Fruit fly (Drosophila melanogaster) whole organism, wandering third instar larva: Measurements from ENCODE around the gene Nxf3.

ENCODE experiments used
- Abd-B ChIP-seq: fragments of >200 bp; optimal IDR thresholded peaks from 2 replicates; lab custom pipeline; 2017; ENCODE audit warnings: missing biosample characterization, missing genetic modification characterization
- CG32264 ChIP-seq: fragments of 200-800 bp; sonication (Bioruptor generic); optimal IDR thresholded peaks from 2 replicates; lab custom pipeline; 2016; ENCODE audit warnings: missing biosample characterization, missing genetic modification characterization
- CrebA ChIP-seq: fragments of 200-800 bp; sonication (Bioruptor generic); optimal IDR thresholded peaks from 2 replicates; lab custom pipeline; 2016; ENCODE audit warnings: missing biosample characterization, mild to moderate bottlenecking, missing genetic modification characterization, borderline replicate concordance
- Dfd ChIP-seq: fragments of >200 bp; optimal IDR thresholded peaks from 2 replicates; lab custom pipeline; 2017; ENCODE audit warnings: missing biosample characterization, missing genetic modification characterization
- Dif ChIP-seq: fragments of 200-275, 200-300 bp; sonication (Bioruptor generic); optimal IDR thresholded peaks from 2 replicates; lab custom pipeline; 2018; ENCODE audit warnings: missing biosample characterization, missing genetic modification characterization; ENCODE audit not compliant: partially characterized antibody
- GATAd ChIP-seq: sonication (Bioruptor generic); optimal IDR thresholded peaks from 2 replicates; lab custom pipeline; 2016; ENCODE audit warnings: missing biosample characterization, missing genetic modification characterization
- HLH106 ChIP-seq: fragments of 200-800 bp; optimal IDR thresholded peaks from 3 replicates; lab custom pipeline; 2019; ENCODE audit warnings: missing biosample characterization, mild to moderate bottlenecking, missing genetic modification characterization, moderate library complexity
- Hr78 ChIP-seq: fragments of >200 bp; optimal IDR thresholded peaks from 2 replicates; lab custom pipeline; 2017; ENCODE audit warnings: missing biosample characterization, missing genetic modification characterization
- Jra ChIP-seq: sonication (Bioruptor generic); optimal IDR thresholded peaks from 2 replicates; lab custom pipeline; 2016; ENCODE audit warnings: missing biosample characterization, missing genetic modification characterization
- Mio ChIP-seq: sonication (Bioruptor generic); optimal IDR thresholded peaks from 2 replicates; lab custom pipeline; 2016; ENCODE audit warnings: missing biosample characterization, missing genetic modification characterization
- N ChIP-seq: fragments of >200 bp; optimal IDR thresholded peaks from 2 replicates; lab custom pipeline; 2018; ENCODE audit warnings: missing biosample characterization, missing external identifiers, missing genetic modification characterization
- OdsH ChIP-seq: fragments of 200-800 bp; sonication (Bioruptor generic); optimal IDR thresholded peaks from 2 replicates; lab custom pipeline; 2016; ENCODE audit warnings: missing biosample characterization, mild to moderate bottlenecking, missing genetic modification characterization
- Rel ChIP-seq, 2 experiments: fragments of 200-800 bp; sonication (Bioruptor generic) in 1 of 2; optimal IDR thresholded peaks; 2 replicates in 1 of 2; 3 replicates in 1 of 2; lab custom pipeline; 2016 to 2019; ENCODE audit warnings: mild to moderate bottlenecking in 2 of 2, missing biosample characterization in 2 of 2, missing genetic modification characterization in 2 of 2, moderate library complexity in 1 of 2
- Sp1 ChIP-seq: fragments of 200-800 bp; sonication (Bioruptor generic); optimal IDR thresholded peaks from 3 replicates; lab custom pipeline; 2019; ENCODE audit warnings: missing biosample characterization, mild to moderate bottlenecking, missing genetic modification characterization, moderate library complexity
- Vsx2 ChIP-seq: fragments of 200-300, 225-300 bp; sonication (Bioruptor generic); optimal IDR thresholded peaks from 2 replicates; lab custom pipeline; 2018; ENCODE audit warnings: missing biosample characterization, missing genetic modification characterization; ENCODE audit not compliant: partially characterized antibody
- br ChIP-seq: fragments of 200-800 bp; sonication (Bioruptor generic); optimal IDR thresholded peaks from 2 replicates; lab custom pipeline; 2016; ENCODE audit warnings: missing biosample characterization, missing genetic modification characterization
- brk ChIP-seq: fragments of 200-800 bp; sonication (Bioruptor generic); optimal IDR thresholded peaks from 2 replicates; lab custom pipeline; 2016; ENCODE audit warnings: missing biosample characterization, mild to moderate bottlenecking, missing genetic modification characterization
- dl ChIP-seq, 2 experiments: fragments of 175-275, 200-275 bp in 1 of 2; fragments of 200-275 bp in 1 of 2; sonication (Bioruptor generic); optimal IDR thresholded peaks; lab custom pipeline; 2018; ENCODE audit warnings: mild to moderate bottlenecking in 2 of 2, missing biosample characterization in 2 of 2, missing genetic modification characterization in 2 of 2, moderate library complexity in 2 of 2; ENCODE audit not compliant: partially characterized antibody in 2 of 2, insufficient read depth in 1 of 2
- dmrt93B ChIP-seq: fragments of 200-800 bp; sonication (Bioruptor generic); optimal IDR thresholded peaks from 2 replicates; lab custom pipeline; 2018; ENCODE audit warnings: missing biosample characterization, mild to moderate bottlenecking, missing genetic modification characterization
- ey ChIP-seq: fragments of 200-800 bp; sonication (Bioruptor generic); optimal IDR thresholded peaks from 2 replicates; lab custom pipeline; 2016; ENCODE audit warnings: missing biosample characterization, missing genetic modification characterization
- foxo ChIP-seq, 2 experiments: fragments of 200-800 bp; sonication (Bioruptor generic); optimal IDR thresholded peaks; 2 replicates in 1 of 2; 3 replicates in 1 of 2; lab custom pipeline; 2016 to 2017; ENCODE audit warnings: missing biosample characterization in 2 of 2, missing genetic modification characterization in 2 of 2
- fru ChIP-seq: fragments of 200-800 bp; sonication (Bioruptor generic); optimal IDR thresholded peaks from 3 replicates; lab custom pipeline; 2016; ENCODE audit warnings: missing biosample characterization, mild to moderate bottlenecking, missing genetic modification characterization
- h ChIP-seq: fragments of 200-800 bp; sonication (Bioruptor generic); optimal IDR thresholded peaks from 3 replicates; lab custom pipeline; 2016; ENCODE audit warnings: missing biosample characterization, mild to moderate bottlenecking, missing genetic modification characterization
- jim ChIP-seq: fragments of 175-275, 200-325 bp; sonication (Bioruptor generic); optimal IDR thresholded peaks from 2 replicates; lab custom pipeline; 2016; ENCODE audit warnings: missing biosample characterization, mild to moderate bottlenecking, missing genetic modification characterization
- lola ChIP-seq: fragments of >200 bp; optimal IDR thresholded peaks from 2 replicates; lab custom pipeline; 2017; ENCODE audit warnings: missing biosample characterization, missing genetic modification characterization
- pan ChIP-seq: fragments of >200 bp; optimal IDR thresholded peaks from 2 replicates; lab custom pipeline; 2017
- psq ChIP-seq: fragments of 200-800 bp; sonication (Bioruptor generic); optimal IDR thresholded peaks from 3 replicates; lab custom pipeline; 2017; ENCODE audit warnings: missing biosample characterization, mild to moderate bottlenecking, missing genetic modification characterization, moderate library complexity
- rgr ChIP-seq: fragments of 200-800 bp; sonication (Bioruptor generic); optimal IDR thresholded peaks from 3 replicates; lab custom pipeline; 2016; ENCODE audit warnings: missing biosample characterization, mild to moderate bottlenecking, missing genetic modification characterization
- sage ChIP-seq: fragments of 200-800 bp; sonication (Bioruptor generic); optimal IDR thresholded peaks from 2 replicates; lab custom pipeline; 2016; ENCODE audit warnings: missing biosample characterization, mild to moderate bottlenecking, missing genetic modification characterization
- sv ChIP-seq: fragments of 200-800 bp; sonication (Bioruptor generic); optimal IDR thresholded peaks from 3 replicates; lab custom pipeline; 2016; ENCODE audit warnings: missing biosample characterization, missing genetic modification characterization
- usp ChIP-seq: fragments of >200 bp; optimal IDR thresholded peaks from 2 replicates; lab custom pipeline; 2017; ENCODE audit warnings: missing biosample characterization, missing genetic modification characterization
- woc ChIP-seq: sonication (Bioruptor generic); optimal IDR thresholded peaks from 2 replicates; lab custom pipeline; 2016; ENCODE audit warnings: missing biosample characterization, mild to moderate bottlenecking, missing genetic modification characterization

Gene Nxf3

dm6 chr3L:13919794-13920631 lies 45.0 kb upstream of the Nxf3 start (continued):
- peak; percentile 73 for TF ChIP-seq ey (GFP tag; lab: Kevin White, UChicago)
- peak; percentile 76 for TF ChIP-seq woc (GFP tag; lab: Kevin White, UChicago)
- TF ChIP-seq sv (GFP tag; lab: Kevin White, UChicago) = peak; percentile 87
- no peak for TF ChIP-seq Jra (GFP tag; lab: Kevin White, UChicago)
- TF ChIP-seq sage (GFP tag; lab: Kevin White, UChicago) = no peak
- TF ChIP-seq OdsH = peak; percentile 71
- TF ChIP-seq GATAd (GFP tag; lab: Kevin White, UChicago) = no peak
- peak; percentile 69 for TF ChIP-seq h (GFP tag; lab: Kevin White, UChicago)
- no peak for TF ChIP-seq jim (GFP tag; lab: Kevin White, UChicago)
- no peak for TF ChIP-seq CG32264 (GFP tag; lab: Kevin White, UChicago)
- TF ChIP-seq Hr78 (GFP tag; lab: Kevin White, UChicago) = no peak
- peak in 1 of 2 experiments; percentile 77 for TF ChIP-seq foxo (GFP tag; optimal IDR thresholded peaks at IDR 0.05; lab: Kevin White, UChicago)
- TF ChIP-seq Dfd = no peak
- TF ChIP-seq, all 38 proteins: peak for 20

DNA sequence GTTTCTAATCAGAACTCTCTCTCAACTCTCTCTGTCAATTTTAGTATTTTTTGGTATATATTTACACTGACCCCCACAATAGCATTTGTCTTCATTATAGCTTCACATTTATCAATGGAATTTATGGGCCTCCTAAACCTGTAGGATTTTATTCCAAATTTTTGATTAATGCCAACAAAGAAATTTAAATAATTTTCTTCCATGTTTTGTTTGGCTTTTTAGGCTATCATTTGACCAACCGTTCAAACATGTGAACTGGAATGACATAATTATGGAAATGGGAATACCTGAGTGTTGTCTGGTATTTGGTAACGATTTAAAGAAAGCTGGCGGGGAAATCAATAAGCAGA lies 44.4 kb upstream of the Nxf3 start:
- TF ChIP-seq dl (GFP tag; optimal IDR thresholded peaks at IDR 0.05; lab: Kevin White, UChicago; ENCODE audit: insufficient read depth in 1 of 2, partially characterized antibody in 2 of 2) (peak in 1 of 2 experiments; percentile 3), Dif (GFP tag; lab: Kevin White, UChicago) (peak; percentile 29), CrebA (GFP tag; lab: Kevin White, UChicago) (no peak), Mio (no peak), Vsx2 (GFP tag; lab: Kevin White, UChicago) (peak; percentile 64)

DNA sequence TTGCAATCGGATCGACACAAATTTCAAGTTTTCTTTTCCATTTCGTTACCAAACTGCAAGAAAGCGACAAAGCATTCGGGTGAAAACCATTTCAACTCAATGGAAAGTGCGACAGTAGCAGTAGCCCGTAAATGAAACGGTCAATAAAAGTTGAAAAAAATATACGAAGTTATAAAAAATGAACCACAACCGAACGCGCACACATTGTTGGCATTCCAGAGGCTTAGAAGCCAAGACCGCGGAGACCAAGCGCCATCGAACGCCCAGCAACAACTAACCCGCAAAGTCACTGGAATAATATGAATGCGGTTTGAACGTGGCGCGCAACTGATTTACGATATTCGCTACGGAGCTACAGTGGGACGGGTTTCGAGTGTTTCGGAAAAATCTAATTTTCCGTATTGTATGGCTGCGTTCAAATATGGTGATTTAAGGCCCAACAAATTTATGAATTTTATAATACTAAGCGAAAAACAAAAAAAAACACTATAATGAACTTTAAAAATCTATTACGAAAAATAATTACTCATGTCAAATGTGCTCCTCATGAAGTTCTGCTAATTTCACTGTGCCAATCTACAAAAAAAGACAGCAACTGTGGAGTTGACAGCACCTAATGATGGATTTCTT lies 42.9 kb upstream of the Nxf3 start:
- TF ChIP-seq h (GFP tag; lab: Kevin White, UChicago) (peak; percentile 32), pan (lab: Kevin White, UChicago) (no peak), Mio (peak; percentile 2), psq (peak; percentile 26), N (GFP tag; lab: Kevin White, UChicago) (no peak), HLH106 (peak; percentile 17), foxo (GFP tag; optimal IDR thresholded peaks at IDR 0.05; lab: Kevin White, UChicago) (peak in 1 of 2 experiments; percentile 53), ey (GFP tag; lab: Kevin White, UChicago) (peak; percentile 44), lola (no peak), sage (GFP tag; lab: Kevin White, UChicago) (peak; percentile 19), Hr78 (GFP tag; lab: Kevin White, UChicago) (no peak), Abd-B (GFP tag; lab: Kevin White, UChicago) (no peak), Sp1 (peak; percentile 9), br (peak; percentile 51), dmrt93B (GFP tag; lab: Kevin White, UChicago) (no peak), brk (no peak), Dfd (no peak), Rel (GFP tag; optimal IDR thresholded peaks at IDR 0.05; lab: Kevin White, UChicago) (no peak), Rel (tag; optimal IDR thresholded peaks at IDR 0.05; lab: Kevin White, UChicago) (no peak), OdsH (peak; percentile 15), usp (GFP tag; lab: Kevin White, UChicago) (no peak), fru (GFP tag; lab: Kevin White, UChicago) (peak; percentile 48), CG32264 (GFP tag; lab: Kevin White, UChicago) (no peak), rgr (GFP tag; lab: Kevin White, UChicago) (peak; percentile 44), Vsx2 (GFP tag; lab: Kevin White, UChicago) (no peak), woc (GFP tag; lab: Kevin White, UChicago) (peak; percentile 61), sv (GFP tag; lab: Kevin White, UChicago) (peak; percentile 43)
- TF ChIP-seq, all 38 proteins: peak for 14
